Fruit fly (Drosophila melanogaster): Measurements from ENCODE around the gene CG14054.

CG14054 gene

dm6 chrX:2048778-2049686 is 17.1 kb downstream of the CG14054 start:
- no peak for TF ChIP-seq CG17801 (GFP tag; optimal IDR thresholded peaks at IDR 0.05; ENCODE audit: partially characterized antibody)

- TF ChIP-seq CG17801 (GFP tag; optimal IDR thresholded peaks at IDR 0.05; ENCODE audit: partially characterized antibody), result no peak
These were observed 22.3 kb downstream of the CG14054 start, which contains the start of gene CG4325 for dm6 chrX:2043660-2044397. CG4325 (minus strand) TSS chrX:2043818.

- peak; percentile 5 for TF ChIP-seq CG17801 (GFP tag; optimal IDR thresholded peaks at IDR 0.05; ENCODE audit: partially characterized antibody)
These were observed 23.9 kb downstream of the CG14054 start, which contains the start of the genes Actn and usp for dm6 chrX:2041981-2042847. Actn (minus strand) TSS chrX:2042311. usp (minus strand) TSS chrX:2042311.

- TF ChIP-seq CG17801 (GFP tag; optimal IDR thresholded peaks at IDR 0.05; ENCODE audit: partially characterized antibody), result peak; percentile 70
These were observed 24.7 kb downstream of the CG14054 start, which contains the start of gene CG4313 for dm6 chrX:2041312-2041918. CG4313 (plus strand) TSS chrX:2041868.

DNA sequence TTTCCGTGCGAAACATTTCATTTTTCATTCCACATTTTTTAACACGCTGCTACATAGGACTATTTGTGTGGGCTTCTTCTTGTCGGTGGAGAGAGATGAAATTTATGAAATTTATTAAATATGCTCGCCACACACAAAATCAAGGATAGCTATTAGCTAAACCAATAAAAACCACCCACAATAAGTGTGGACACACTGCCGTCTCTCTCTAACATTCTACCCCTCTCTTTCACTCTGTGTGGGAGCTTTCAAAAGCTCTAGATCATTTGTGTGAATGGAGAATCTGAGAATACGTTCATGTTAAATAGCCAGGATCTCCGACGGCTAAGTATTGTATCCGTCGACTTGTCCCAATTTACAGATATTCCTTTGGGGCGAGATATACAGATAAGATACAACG is 28.6 kb downstream of the CG14054 start:
- TF ChIP-seq CG17801 (GFP tag; optimal IDR thresholded peaks at IDR 0.05; ENCODE audit: partially characterized antibody), result no peak

DNA sequence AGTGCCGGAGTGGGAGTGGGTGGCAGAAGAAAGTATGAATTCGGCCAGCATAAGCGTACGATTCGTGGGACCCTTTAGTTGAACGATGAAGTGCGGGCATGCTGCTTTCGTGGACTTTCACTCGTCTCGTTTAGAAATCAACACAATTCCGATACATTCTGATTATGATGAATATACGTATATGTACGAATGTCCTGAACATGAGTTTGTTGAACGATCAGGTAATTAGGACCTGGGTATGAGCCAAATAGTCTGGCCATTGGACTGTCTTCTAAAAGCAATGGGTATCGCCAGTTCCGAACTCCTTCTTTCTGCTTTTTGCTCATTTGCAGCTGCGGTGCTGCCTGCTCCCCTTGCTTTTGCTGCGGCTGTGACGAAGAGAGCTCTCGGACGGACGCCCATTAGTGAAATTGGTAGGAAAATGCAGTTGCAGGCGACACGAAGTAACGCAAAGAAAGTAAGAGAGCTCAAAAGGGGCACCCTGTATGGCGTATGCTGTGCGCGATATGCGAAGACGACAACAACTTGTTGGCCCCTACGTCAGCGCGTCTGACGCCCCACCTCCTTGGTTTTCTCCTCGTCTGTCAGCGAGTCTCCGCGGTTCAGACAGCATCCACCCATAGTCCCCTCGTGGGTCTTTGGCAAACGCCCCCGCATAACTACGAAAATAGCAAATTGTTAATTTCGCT is 29.2 kb downstream of the CG14054 start:
- no peak for TF ChIP-seq CG17801 (GFP tag; optimal IDR thresholded peaks at IDR 0.05; ENCODE audit: partially characterized antibody)

dm6 chrX:2036383-2036782 is 29.8 kb downstream of the CG14054 start:
- TF ChIP-seq CG17801 (GFP tag; optimal IDR thresholded peaks at IDR 0.05; ENCODE audit: partially characterized antibody), result no peak

DNA sequence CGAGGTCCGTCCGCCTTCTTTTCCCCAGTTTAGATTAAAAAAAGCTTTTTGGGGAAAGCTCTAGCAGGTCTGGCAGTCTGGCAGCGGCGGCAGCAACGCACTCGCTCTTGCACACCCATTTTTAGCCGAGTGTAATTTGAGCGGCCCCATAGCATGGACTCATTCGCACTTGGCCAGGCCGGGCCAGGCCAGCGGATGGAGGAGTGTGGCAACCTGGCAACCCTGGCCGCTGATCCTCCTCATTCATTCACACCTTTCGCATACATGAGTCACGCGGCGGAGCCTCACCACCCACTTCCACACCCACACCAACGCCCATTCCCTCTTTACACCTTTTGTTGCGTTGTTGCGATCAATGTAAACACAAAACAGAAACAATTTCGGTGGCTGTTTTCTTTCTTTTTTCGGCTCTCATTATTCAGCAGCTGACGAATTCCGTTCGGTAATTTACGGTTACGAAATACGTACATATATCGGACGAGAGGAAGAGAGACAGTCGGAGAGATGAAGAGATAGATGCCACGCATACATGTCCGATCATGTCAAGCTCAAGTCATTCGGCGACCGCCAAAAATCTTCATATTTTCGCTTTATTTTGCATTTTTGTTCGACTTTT is 33.2 kb downstream of the CG14054 start:
- peak; percentile 9 for TF ChIP-seq CG17801 (GFP tag; optimal IDR thresholded peaks at IDR 0.05; ENCODE audit: partially characterized antibody)

DNA sequence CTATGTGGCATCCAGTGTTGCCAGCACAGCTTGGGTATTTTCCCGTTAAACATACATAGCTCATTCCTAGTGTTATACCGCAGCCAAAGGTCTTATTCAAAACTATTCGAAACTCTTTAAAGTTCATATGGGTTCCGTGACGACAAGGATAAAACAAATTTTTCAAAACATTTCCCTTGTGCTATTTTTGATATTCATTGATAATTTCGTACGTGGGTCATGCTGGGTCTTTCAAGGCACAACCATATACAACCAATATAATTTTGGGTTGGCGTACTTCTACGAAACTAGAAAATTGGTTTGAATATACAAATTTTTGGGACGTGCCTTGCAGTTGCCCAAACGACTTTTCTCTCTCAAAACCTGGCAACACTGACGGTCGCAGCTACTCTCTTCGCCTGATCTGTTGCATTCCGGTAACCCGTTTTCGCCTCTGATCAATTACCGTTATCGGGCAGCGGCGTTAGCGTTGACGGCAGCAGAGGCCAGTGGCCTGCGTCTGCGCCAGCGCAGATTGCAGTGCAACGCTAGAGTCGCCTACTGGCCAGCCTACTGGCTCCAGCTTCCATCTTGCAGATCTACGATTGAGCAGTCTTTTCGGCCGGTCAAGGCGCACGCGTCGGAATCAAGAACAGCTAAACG is 33.9 kb downstream of the CG14054 start:
- no peak for TF ChIP-seq CG17801 (GFP tag; optimal IDR thresholded peaks at IDR 0.05; ENCODE audit: partially characterized antibody)

dm6 chrX:2031308-2031707 is 34.9 kb downstream of the CG14054 start:
- peak; percentile 6 for TF ChIP-seq CG17801 (GFP tag; optimal IDR thresholded peaks at IDR 0.05; ENCODE audit: partially characterized antibody)

DNA sequence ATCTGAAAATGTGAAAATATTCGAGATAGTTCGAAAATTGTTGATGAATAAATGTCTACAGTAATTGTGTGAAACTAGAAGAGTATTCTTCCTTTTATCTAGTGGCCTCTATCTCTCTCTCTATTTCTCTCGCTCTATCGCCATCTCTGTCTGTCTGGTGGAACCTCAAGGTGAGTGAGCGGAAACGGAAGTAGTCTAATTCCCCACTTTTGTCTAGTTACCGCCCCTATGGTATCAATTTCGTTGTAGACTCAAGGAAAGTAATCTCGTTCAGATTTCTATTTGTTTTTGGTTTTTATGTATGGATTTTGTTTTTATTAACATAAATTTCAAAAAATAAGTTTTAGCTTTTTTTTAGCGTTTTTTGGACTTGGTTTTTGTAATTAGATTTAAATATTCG is 41.3 kb downstream of the CG14054 start:
- no peak for TF ChIP-seq CG17801 (GFP tag; optimal IDR thresholded peaks at IDR 0.05; ENCODE audit: partially characterized antibody)

Data from ovary, adult (tissue).